Fruit fly (Drosophila melanogaster): ENCODE results near the gene Nab2.

DNA sequence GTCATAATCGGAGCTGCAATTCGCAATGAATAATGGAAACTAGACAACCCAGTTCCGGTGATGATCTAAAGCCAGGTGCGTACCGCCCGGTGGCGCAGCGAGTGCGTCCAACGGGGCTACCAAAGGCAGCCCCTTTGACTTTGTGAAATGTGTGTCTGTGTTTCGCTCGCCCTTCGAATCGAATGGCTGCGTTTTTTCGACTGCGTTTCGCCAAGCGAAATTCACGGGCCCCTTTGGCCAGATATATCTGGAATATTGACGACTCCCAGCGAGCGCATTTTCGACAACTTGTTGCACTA, 813 bp upstream of the Nab2 start:
- TF ChIP-seq pan (optimal IDR thresholded peaks at IDR 0.05): no peak
- TF ChIP-seq Dll (optimal IDR thresholded peaks at IDR 0.05): no peak
- TF ChIP-seq CG8478 (optimal IDR thresholded peaks at IDR 0.05): no peak
- no peak for TF ChIP-seq EcR (GFP tag; optimal IDR thresholded peaks at IDR 0.05)
- TF ChIP-seq psq (optimal IDR thresholded peaks at IDR 0.05): no peak
